Worm (Caenorhabditis elegans) whole organism, early embryonic: ENCODE measurements around the gene F33H12.1.
A peak's percentile ranks its signal among the peaks of the same experiment; 100 is the strongest.
"Not testable (repeated sequence)": the region's sequence is repeated elsewhere in the genome, so short reads cannot be mapped to it uniquely, and the experiment has no call there.

Source experiments
- B0310.2 ChIP-seq: sonication (generic microtip); optimal IDR thresholded peaks from 2 replicates; lab custom pipeline; 2016; ENCODE audit warnings: mild to moderate bottlenecking, missing genetic modification characterization, missing compliant biosample characterization
- F13C5.2 ChIP-seq: sonication (generic microtip); optimal IDR thresholded peaks from 2 replicates; lab custom pipeline; 2017; ENCODE audit warnings: mild to moderate bottlenecking, missing genetic modification characterization, inconsistent platforms, missing compliant biosample characterization
- aly-1 ChIP-seq: sonication (generic microtip); optimal IDR thresholded peaks from 2 replicates; lab custom pipeline; 2016; ENCODE audit warnings: missing genetic modification characterization, missing compliant biosample characterization
- ama-1 ChIP-seq: fragments of 150-350 bp; optimal IDR thresholded peaks from 2 replicates; lab custom pipeline; 2014
- ceh-13 ChIP-seq: fragments of 200-800 bp; sonication (Bioruptor generic); optimal IDR thresholded peaks from 2 replicates; lab custom pipeline; 2018; ENCODE audit warnings: mild to moderate bottlenecking, missing genetic modification characterization, missing compliant biosample characterization
- ceh-36 ChIP-seq: sonication (generic microtip); optimal IDR thresholded peaks from 2 replicates; lab custom pipeline; 2016; ENCODE audit warnings: missing genetic modification characterization, inconsistent platforms, missing compliant biosample characterization
- ets-7 ChIP-seq: sonication (generic microtip); optimal IDR thresholded peaks from 2 replicates; lab custom pipeline; 2016; ENCODE audit warnings: missing genotype, missing genetic modification characterization, missing compliant biosample characterization
- flt-1 ChIP-seq: fragments of 200-800 bp; sonication (Bioruptor generic); IDR thresholded peaks from 2 replicates; pipeline ENCODE4 v1.3.6; 2022; ENCODE audit warnings: missing genetic modification characterization, missing compliant biosample characterization
- hmbx-1 ChIP-seq: sonication (generic microtip); optimal IDR thresholded peaks from 2 replicates; lab custom pipeline; 2016; ENCODE audit warnings: mild to moderate bottlenecking, missing genetic modification characterization, missing compliant biosample characterization
- hmg-4 ChIP-seq: fragments of 200-800 bp; sonication (Bioruptor generic); optimal IDR thresholded peaks from 2 replicates; lab custom pipeline; 2018; ENCODE audit warnings: mild to moderate bottlenecking, missing genetic modification characterization, missing compliant biosample characterization
- hnd-1 ChIP-seq: sonication (generic microtip); optimal IDR thresholded peaks from 2 replicates; lab custom pipeline; 2016; ENCODE audit warnings: missing genetic modification characterization, missing compliant biosample characterization
- pes-1 ChIP-seq: fragments of 200-800 bp; sonication (Bioruptor generic); IDR thresholded peaks from 2 replicates; pipeline ENCODE4 v1.3.6; 2022; ENCODE audit warnings: missing genetic modification reagents, missing genetic modification characterization, missing compliant biosample characterization
- scrt-1 ChIP-seq: fragments of 200-800 bp; sonication (Bioruptor generic); IDR thresholded peaks from 2 replicates; pipeline ENCODE4 v1.3.6; 2022; ENCODE audit warnings: missing genetic modification characterization, missing compliant biosample characterization
- sea-1 ChIP-seq: fragments of 200-800 bp; sonication (Bioruptor generic); conservative IDR thresholded peaks from 2 replicates; pipeline ENCODE4 v1.3.6; 2022; ENCODE audit warnings: missing genetic modification characterization, missing compliant biosample characterization
- tbx-11 ChIP-seq: fragments of 200-800 bp; sonication (Bioruptor generic); IDR thresholded peaks from 2 replicates; pipeline ENCODE4 v1.3.6; 2022; ENCODE audit warnings: missing genetic modification characterization, missing compliant biosample characterization
- tbx-37 ChIP-seq: fragments of 200-800 bp; sonication (Bioruptor generic); conservative IDR thresholded peaks from 2 replicates; pipeline ENCODE4 v1.3.6; 2022; ENCODE audit warnings: missing genetic modification reagents, missing genetic modification characterization, missing compliant biosample characterization
- tra-4 ChIP-seq: sonication (generic microtip); optimal IDR thresholded peaks from 2 replicates; lab custom pipeline; 2017; ENCODE audit warnings: missing genetic modification characterization, missing compliant biosample characterization

Gene F33H12.1

DNA sequence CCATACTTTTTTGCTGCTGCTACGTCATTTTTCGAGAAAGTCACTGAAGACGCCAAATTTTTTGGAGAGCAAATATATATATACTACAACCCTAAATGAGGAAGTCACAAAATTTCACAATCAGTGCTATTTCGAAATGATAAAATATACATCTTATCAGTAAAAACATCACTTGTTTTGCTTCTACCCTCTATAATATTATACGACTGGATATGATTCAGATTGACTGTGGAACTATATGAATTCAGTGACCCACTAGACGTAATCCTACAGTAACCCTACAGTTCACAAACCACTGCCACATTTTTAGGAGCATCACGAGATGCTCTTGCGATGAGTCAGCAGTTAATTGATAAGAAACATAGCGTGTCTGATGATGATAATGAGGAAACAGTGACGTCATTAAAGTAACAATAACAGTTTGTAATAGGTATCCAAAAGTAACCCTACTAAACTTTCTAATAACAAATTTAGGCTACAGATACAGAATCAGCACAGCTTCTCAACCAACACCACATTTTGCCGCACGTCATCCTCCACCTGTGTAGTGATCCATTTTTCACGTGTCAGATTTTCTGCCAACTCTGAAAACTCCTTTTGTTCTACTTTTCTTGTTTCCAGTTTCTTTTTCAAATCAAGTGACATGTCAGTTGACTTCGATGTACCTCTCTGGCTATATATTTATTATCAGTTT, 13.3 kb upstream of the F33H12.1 start, which contains the start of the genes F33H12.7 and sri-39:
TSS of gene F33H12.7 (minus strand) at position 51 of the 694 bp plus-strand sequence.
TSS of gene sri-39 (plus strand) at position 644 of the 694 bp plus-strand sequence.
- TF ChIP-seq tbx-11 (GFP tag; lab: Robert Waterston, UW) (no peak), ama-1 (lab: Kevin White, UChicago) (no peak), ceh-36 (tag; lab: Kevin White, UChicago) (no peak)

DNA sequence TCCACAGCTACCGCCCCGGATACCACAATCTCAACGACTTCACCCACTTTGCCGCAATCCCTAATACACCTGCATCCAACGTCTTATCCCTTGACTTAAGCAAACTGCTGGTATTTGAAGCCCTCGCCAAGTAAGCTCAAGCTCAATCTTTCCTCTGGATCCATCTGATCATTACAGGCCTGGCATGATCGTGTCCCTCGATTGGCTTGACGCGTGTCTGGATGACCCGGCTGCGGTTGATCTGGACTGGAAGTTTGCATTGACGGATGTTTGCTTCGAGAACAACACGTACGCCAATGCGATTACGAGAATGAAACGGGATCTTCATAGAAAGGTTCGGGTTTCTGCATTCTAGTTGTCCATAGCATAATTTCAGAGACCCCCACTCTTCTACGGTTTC, 655 bp downstream of the F33H12.1 start:
- TF ChIP-seq B0310.2 (tag; lab: Kevin White, UChicago) (no peak), aly-1 (tag; lab: Kevin White, UChicago) (no peak), F13C5.2 (no peak), tbx-11 (GFP tag; lab: Robert Waterston, UW) (no peak), hnd-1 (no peak), tra-4 (tag; lab: Kevin White, UChicago) (no peak), tbx-37 (GFP tag; lab: Robert Waterston, UW) (no peak), hmg-4 (no peak), flt-1 (GFP tag; lab: Robert Waterston, UW) (no peak), pes-1 (GFP tag; lab: Robert Waterston, UW) (no peak), ama-1 (lab: Kevin White, UChicago) (no peak), ceh-13 (no peak), scrt-1 (GFP tag; lab: Robert Waterston, UW) (no peak), ceh-36 (tag; lab: Kevin White, UChicago) (no peak), hmbx-1 (tag; lab: Kevin White, UChicago) (no peak), ets-7 (no peak), sea-1 (GFP tag; lab: Robert Waterston, UW) (no peak)

DNA sequence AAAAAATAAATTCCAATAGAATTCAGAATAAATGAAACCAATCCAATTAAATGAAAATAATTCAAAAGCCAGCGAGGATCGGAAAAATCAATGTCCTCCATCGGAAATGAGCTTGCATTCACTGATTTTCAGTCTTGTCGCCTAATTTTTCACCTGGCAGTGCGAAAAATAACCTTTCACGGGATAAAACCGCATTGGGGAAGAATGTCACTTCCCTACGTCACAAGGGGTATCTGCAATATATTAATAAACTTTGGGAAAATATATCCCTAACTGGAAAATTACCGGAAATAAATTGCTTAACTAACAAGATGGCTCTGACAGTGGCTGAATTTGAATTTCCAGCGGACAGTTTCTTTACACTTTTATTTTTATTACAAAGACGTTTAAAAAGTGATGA, 5.0 kb downstream of the F33H12.1 start, which contains the start of gene sri-77:
TSS of gene sri-77 (minus strand) at position 101 of the 400 bp plus-strand sequence.
- no peak for TF ChIP-seq ets-7

DNA sequence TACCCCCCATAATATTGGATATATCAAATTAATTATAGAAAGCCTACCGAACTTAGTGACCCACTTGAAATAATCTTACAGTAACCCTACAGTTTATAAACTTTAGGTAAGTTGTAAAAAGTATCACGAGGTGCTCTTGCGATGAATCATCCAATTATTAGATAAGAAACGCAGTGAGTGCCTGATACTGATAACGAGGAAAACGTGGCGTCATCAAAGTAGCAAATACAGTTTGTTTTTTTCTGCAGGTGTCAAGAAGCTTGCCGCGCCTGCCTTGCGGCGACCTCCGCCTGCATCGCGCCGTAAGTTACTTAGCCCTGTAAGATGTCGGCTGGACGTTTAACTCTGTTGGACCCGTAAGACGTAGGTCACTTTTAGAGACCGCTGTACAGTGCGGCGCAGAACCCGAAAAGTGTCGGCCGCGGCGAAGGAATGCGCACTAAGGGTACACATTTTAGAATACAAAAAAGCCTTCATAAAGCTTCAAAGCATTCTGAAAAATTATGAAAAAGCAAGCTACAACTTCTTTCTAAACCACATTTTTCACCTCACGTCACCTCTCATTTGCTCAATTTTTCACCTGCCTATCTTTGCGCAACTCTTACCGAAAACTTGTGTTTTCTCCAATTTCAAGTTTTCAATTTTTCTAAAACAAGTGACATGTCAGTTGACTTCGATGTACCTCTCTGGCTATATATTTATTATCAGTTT, 10.1 kb downstream of the F33H12.1 start, which contains the start of gene sri-38:
TSS of gene sri-38 (plus strand) at position 661 of the 711 bp plus-strand sequence.
- no peak for TF ChIP-seq scrt-1 (GFP tag; lab: Robert Waterston, UW)

ce11 chrII:2611009-2611408, 10.7 kb downstream of the F33H12.1 start:
- TF ChIP-seq tra-4 (tag; lab: Kevin White, UChicago) (no peak), ama-1 (lab: Kevin White, UChicago) (no peak), flt-1 (GFP tag; lab: Robert Waterston, UW) (no peak), ceh-36 (tag; lab: Kevin White, UChicago) (peak; percentile 52)

DNA sequence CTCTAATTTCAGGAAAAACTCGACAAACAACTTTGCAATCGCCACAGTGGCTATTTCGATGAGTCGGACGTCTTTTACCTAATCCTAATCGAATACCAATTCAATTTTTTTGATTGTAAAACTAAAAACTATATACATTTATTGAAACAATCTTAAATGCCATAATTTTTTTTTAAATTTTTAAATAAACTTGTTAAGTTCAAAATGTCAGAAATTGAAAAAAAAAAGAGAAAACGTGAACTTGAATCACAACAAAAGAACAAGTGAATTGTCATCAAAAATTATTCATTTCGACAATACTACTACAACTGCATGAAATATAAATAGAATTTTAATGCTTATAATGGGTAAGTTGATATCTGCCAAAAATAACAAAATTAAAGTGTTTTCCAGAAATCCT, 12.0 kb downstream of the F33H12.1 start, which contains the start of gene D2062.13:
TSS of gene D2062.13 (plus strand) at position 301 of the 400 bp plus-strand sequence.
- TF ChIP-seq B0310.2 (tag; lab: Kevin White, UChicago); sea-1 (GFP tag; lab: Robert Waterston, UW); aly-1 (tag; lab: Kevin White, UChicago): not testable (repeated sequence)

DNA sequence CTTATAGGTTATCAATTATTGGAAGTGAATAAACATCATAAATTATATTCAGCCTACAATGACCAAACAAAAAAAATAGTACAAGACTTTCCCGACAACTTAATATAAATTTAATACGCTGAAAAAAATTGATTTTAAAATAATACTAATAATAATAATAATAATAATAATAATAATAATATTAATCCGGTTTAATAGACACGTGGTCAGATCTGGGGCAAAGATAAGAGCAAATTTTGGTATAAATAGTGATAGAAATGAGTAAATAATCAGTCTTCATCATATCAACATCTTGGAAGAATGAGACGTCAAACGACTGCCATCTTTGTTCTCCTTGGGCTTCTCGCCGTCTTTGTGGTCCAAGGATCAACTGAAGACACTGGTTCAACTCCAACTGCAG, 16.4 kb downstream of the F33H12.1 start, which contains the start of gene msrp-5:
TSS of gene msrp-5 (plus strand) at position 301 of the 400 bp plus-strand sequence.
- not testable (repeated sequence) for TF ChIP-seq ceh-36 (tag; lab: Kevin White, UChicago); sea-1 (GFP tag; lab: Robert Waterston, UW); hnd-1

DNA sequence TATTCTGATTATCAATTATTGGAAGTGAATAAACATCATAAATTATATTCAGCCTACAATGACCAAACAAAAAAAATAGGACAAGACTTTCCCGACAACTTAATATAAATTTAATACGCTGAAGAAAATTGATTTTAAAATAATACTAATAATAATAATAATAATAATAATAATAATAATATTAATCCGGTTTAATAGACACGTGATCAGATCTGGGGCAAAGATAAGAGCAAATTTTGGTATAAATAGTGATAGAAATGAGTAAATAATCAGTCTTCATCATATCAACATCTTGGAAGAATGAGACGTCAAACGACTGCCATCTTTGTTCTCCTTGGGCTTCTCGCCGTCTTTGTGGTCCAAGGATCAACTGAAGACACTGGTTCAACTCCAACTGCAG, 18.9 kb downstream of the F33H12.1 start, which contains the start of gene msrp-6:
TSS of gene msrp-6 (plus strand) at position 301 of the 400 bp plus-strand sequence.
- not testable (repeated sequence) for TF ChIP-seq ceh-13; flt-1 (GFP tag; lab: Robert Waterston, UW); pes-1 (GFP tag; lab: Robert Waterston, UW)

DNA sequence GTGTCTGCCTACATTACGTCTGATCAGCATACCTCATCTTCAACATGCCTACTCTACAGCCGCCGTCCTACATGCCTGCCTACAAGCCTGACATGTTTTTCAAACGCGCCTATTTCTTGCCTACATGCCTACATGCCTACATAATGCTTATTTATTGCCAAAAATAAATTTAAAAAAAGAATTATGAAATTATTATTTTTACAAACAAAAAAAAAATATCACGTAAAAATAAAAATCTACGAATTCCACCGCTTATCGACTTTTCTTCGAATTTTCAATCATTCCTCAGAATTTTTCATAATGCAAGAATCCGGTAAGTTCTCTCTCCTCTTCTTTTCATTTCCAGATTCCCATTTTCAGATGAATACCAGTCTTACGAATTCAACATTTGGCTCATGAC, 22.2 kb downstream of the F33H12.1 start, which contains the start of gene D2062.5:
TSS of gene D2062.5 (plus strand) at position 301 of the 400 bp plus-strand sequence.
- TF ChIP-seq pes-1 (GFP tag; lab: Robert Waterston, UW) = no peak
- no peak for TF ChIP-seq ets-7
- TF ChIP-seq hmbx-1 (tag; lab: Kevin White, UChicago) = no peak
- TF ChIP-seq hmg-4 = no peak
- no peak for TF ChIP-seq aly-1 (tag; lab: Kevin White, UChicago)
- TF ChIP-seq sea-1 (GFP tag; lab: Robert Waterston, UW) = no peak
- TF ChIP-seq B0310.2 (tag; lab: Kevin White, UChicago) = no peak
